Fruit fly (Drosophila melanogaster) Kc167 (cell line): ENCODE results near the gene CG17109.

Source experiments
- Myc ChIP-seq: fragments of >200 bp; optimal IDR thresholded peaks from 2 replicates; lab custom pipeline; 2017; ENCODE audit warnings: missing external identifiers
- Sin3A ChIP-seq: fragments of >200 bp; optimal IDR thresholded peaks from 2 replicates; lab custom pipeline; 2018; ENCODE audit warnings: missing external identifiers
- h ChIP-seq: fragments of >200 bp; optimal IDR thresholded peaks from 3 replicates; lab custom pipeline; 2018; ENCODE audit warnings: missing external identifiers
- ttk ChIP-seq: sonication (Bioruptor generic); optimal IDR thresholded peaks from 2 replicates; lab custom pipeline; 2017; ENCODE audit warnings: missing external identifiers

- TF ChIP-seq Myc (lab: Kevin White, UChicago) (no peak), h (no peak), Sin3A (lab: Kevin White, UChicago) (no peak), ttk (no peak)
Observed at dm6 chr3R:23112680-23113362, 17.3 kb downstream of the CG17109 start, which contains the start of gene Cow.
